Fruit fly (Drosophila melanogaster): ENCODE data around the gene Prx6a.

Prx6a gene

dm6 chr2L:2886613-2887537 is 8.8 kb upstream of the Prx6a start:
- TF ChIP-seq jing (GFP tag; optimal IDR thresholded peaks at IDR 0.05) (no peak), cg (GFP tag; optimal IDR thresholded peaks at IDR 0.05) (peak; percentile 68), ATbp (GFP tag; optimal IDR thresholded peaks at IDR 0.05) (peak; percentile 5), Opbp (GFP tag; IDR thresholded peaks at IDR 0.05; ENCODE audit: partially characterized antibody) (no peak), yki (optimal IDR thresholded peaks at IDR 0.05) (peak; percentile 31), Dll (GFP tag; IDR thresholded peaks at IDR 0.05; ENCODE audit: partially characterized antibody) (peak; percentile 38; the same call in 1 of the 4 replicates), Elba2 (GFP tag; optimal IDR thresholded peaks at IDR 0.05) (peak; percentile 73), sd (tag; optimal IDR thresholded peaks at IDR 0.05) (peak; percentile 72), Doc3 (GFP tag; IDR thresholded peaks at IDR 0.05; ENCODE audit: partially characterized antibody) (0 out of 3 replicates have a peak, but pooled peaks have one; percentile 15), CG4360 (GFP tag; IDR thresholded peaks at IDR 0.05) (peak; percentile 65), CG1832 (GFP tag; optimal IDR thresholded peaks at IDR 0.05) (peak; percentile 36), sqz (GFP tag; optimal IDR thresholded peaks at IDR 0.05) (peak; percentile 32), nerfin-1 (tag; optimal IDR thresholded peaks at IDR 0.05) (peak; percentile 77), Gsc (GFP tag; IDR thresholded peaks at IDR 0.05) (no peak), CG33557 (GFP tag; optimal IDR thresholded peaks at IDR 0.05) (no peak), CG7745 (tag; optimal IDR thresholded peaks at IDR 0.05) (peak; percentile 99), chinmo (GFP tag; IDR thresholded peaks at IDR 0.05; ENCODE audit: partially characterized antibody) (peak; percentile 94; the same call in 3 of the 4 replicates), tio (GFP tag; optimal IDR thresholded peaks at IDR 0.05) (no peak), ind (GFP tag; optimal IDR thresholded peaks at IDR 0.05) (no peak), sim (GFP tag; IDR thresholded peaks at IDR 0.05) (0 out of 2 replicates have a peak, but pooled peaks have one; percentile 37), gro (GFP tag; optimal IDR thresholded peaks at IDR 0.05) (peak; percentile 13), unc-4 (GFP tag; IDR thresholded peaks at IDR 0.05; ENCODE audit: partially characterized antibody) (0 out of 2 replicates have a peak, but pooled peaks have one; percentile 17), ewg (GFP tag; optimal IDR thresholded peaks at IDR 0.05) (peak; percentile 48), lbe (GFP tag; optimal IDR thresholded peaks at IDR 0.05) (peak; percentile 1), Trl (optimal IDR thresholded peaks at IDR 0.05) (peak; percentile 94 to 99), Trl (GFP tag; optimal IDR thresholded peaks at IDR 0.05) (peak; percentile 48), nom (GFP tag; optimal IDR thresholded peaks at IDR 0.05) (peak; percentile 83), cad (GFP tag; optimal IDR thresholded peaks at IDR 0.05) (peak; percentile 35), insv (GFP tag; optimal IDR thresholded peaks at IDR 0.05) (peak; percentile 41 to 93), CG42726 (GFP tag; IDR thresholded peaks at IDR 0.05; ENCODE audit: partially characterized antibody) (no peak), vnd (GFP tag; IDR thresholded peaks at IDR 0.05; ENCODE audit: partially characterized antibody) (no peak), hkb (optimal IDR thresholded peaks at IDR 0.05) (no peak), hkb (GFP tag; IDR thresholded peaks at IDR 0.05) (0 out of 2 replicates have a peak, but pooled peaks have one; percentile 34), CG5180 (GFP tag; optimal IDR thresholded peaks at IDR 0.05) (peak; percentile 90), CG3163 (GFP tag; optimal IDR thresholded peaks at IDR 0.05) (peak; percentile 25), bsh (GFP tag; optimal IDR thresholded peaks at IDR 0.05) (peak in 1 of 2 experiments; percentile 29), abd-A (tag; optimal IDR thresholded peaks at IDR 0.05) (peak; percentile 77), Med (GFP tag) (peak; percentile 14), Blimp-1 (GFP tag; optimal IDR thresholded peaks at IDR 0.05) (no peak), HmgZ (tag; optimal IDR thresholded peaks at IDR 0.05) (peak; percentile 14)
